Worm (Caenorhabditis elegans): ENCODE measurements around the gene cpt-4.
A peak's percentile ranks its signal among the peaks of the same experiment; 100 is the strongest.

Gene cpt-4

ce11 chrV:5026438-5026837, 1.1 kb downstream of the cpt-4 start:
- TF ChIP-seq nhr-28 (tag; optimal IDR thresholded peaks at IDR 0.05) (no peak), unc-62 (GFP tag; optimal IDR thresholded peaks at IDR 0.05) (no peak), pha-4 (tag; optimal IDR thresholded peaks at IDR 0.05) (no peak), nhr-11 (tag; optimal IDR thresholded peaks at IDR 0.05) (no peak), lin-39 (tag; optimal IDR thresholded peaks at IDR 0.05) (no peak), pqm-1 (tag; optimal IDR thresholded peaks at IDR 0.05) (peak; percentile 58), jun-1 (tag; optimal IDR thresholded peaks at IDR 0.05) (no peak), elt-2 (tag; optimal IDR thresholded peaks at IDR 0.05) (peak; percentile 90), daf-12 (tag; optimal IDR thresholded peaks at IDR 0.05) (no peak), fkh-10 (GFP tag; optimal IDR thresholded peaks at IDR 0.05) (no peak), elt-3 (tag; optimal IDR thresholded peaks at IDR 0.05) (no peak), elt-1 (tag; optimal IDR thresholded peaks at IDR 0.05) (no peak), nhr-43 (tag; optimal IDR thresholded peaks at IDR 0.05; ENCODE audit: poor library complexity, severe bottlenecking) (peak; percentile 13)

- TF ChIP-seq nhr-76 (tag; optimal IDR thresholded peaks at IDR 0.05) (no peak), elt-2 (tag; optimal IDR thresholded peaks at IDR 0.05) (peak; percentile 2), lsy-12 (tag; optimal IDR thresholded peaks at IDR 0.05) (no peak)
These were observed 4.2 kb downstream of the cpt-4 start for ce11 chrV:5023355-5023754.

- TF ChIP-seq pqm-1 (tag; optimal IDR thresholded peaks at IDR 0.05) (peak; percentile 28), R02D3.7 (tag; optimal IDR thresholded peaks at IDR 0.05) (no peak)
These were observed 8.7 kb downstream of the cpt-4 start, which contains the start of gene srr-4 for ce11 chrV:5018810-5019274. srr-4 (plus strand) TSS chrV:5019224.

DNA sequence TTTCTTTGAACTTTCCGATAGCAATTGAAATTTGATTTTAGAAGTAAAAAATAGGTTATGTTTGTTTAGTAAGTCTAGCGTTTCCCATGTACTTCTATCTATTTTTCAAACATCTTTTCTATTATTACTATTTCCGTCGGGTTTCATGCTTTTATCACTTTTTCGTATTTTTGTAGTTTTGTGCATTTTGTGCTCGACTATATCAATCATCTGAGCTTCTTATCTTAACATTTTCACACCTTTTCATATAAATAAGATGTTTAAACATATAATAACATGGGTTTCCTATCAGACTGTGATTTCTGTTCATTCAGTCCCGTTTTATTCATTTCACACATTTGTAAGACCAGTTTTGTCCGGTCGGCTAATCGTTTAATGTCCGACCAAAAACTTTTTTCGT, 9.5 kb downstream of the cpt-4 start:
- TF ChIP-seq nhr-11 (tag; optimal IDR thresholded peaks at IDR 0.05) (no peak), elt-3 (tag; optimal IDR thresholded peaks at IDR 0.05) (no peak), eor-1 (tag; optimal IDR thresholded peaks at IDR 0.05) (no peak), aly-2 (tag; optimal IDR thresholded peaks at IDR 0.05) (no peak), pqm-1 (tag; optimal IDR thresholded peaks at IDR 0.05) (peak; percentile 85), R02D3.7 (tag; optimal IDR thresholded peaks at IDR 0.05) (no peak), nhr-43 (tag; optimal IDR thresholded peaks at IDR 0.05; ENCODE audit: poor library complexity, severe bottlenecking) (no peak), nhr-28 (tag; optimal IDR thresholded peaks at IDR 0.05) (no peak), elt-2 (tag; optimal IDR thresholded peaks at IDR 0.05) (peak; percentile 86), mml-1 (tag; optimal IDR thresholded peaks at IDR 0.05) (no peak)

ce11 chrV:5016728-5017127, 10.8 kb downstream of the cpt-4 start:
- no peak for TF ChIP-seq nhr-67 (tag; optimal IDR thresholded peaks at IDR 0.05)
- no peak for TF ChIP-seq lsy-12 (tag; optimal IDR thresholded peaks at IDR 0.05)
- no peak for TF ChIP-seq elt-1 (tag; optimal IDR thresholded peaks at IDR 0.05)
- TF ChIP-seq nhr-237 (tag; optimal IDR thresholded peaks at IDR 0.05) = no peak
- TF ChIP-seq ztf-11 (tag; optimal IDR thresholded peaks at IDR 0.05) = no peak
- no peak for TF ChIP-seq elt-3 (tag; optimal IDR thresholded peaks at IDR 0.05)
- no peak for TF ChIP-seq jun-1 (tag; optimal IDR thresholded peaks at IDR 0.05)
- TF ChIP-seq mml-1 (tag; optimal IDR thresholded peaks at IDR 0.05) = no peak
- TF ChIP-seq elt-2 (tag; optimal IDR thresholded peaks at IDR 0.05) = no peak
- no peak for TF ChIP-seq aly-2 (tag; optimal IDR thresholded peaks at IDR 0.05)
- TF ChIP-seq fkh-10 (GFP tag; optimal IDR thresholded peaks at IDR 0.05) = no peak
- no peak for TF ChIP-seq nhr-25 (tag; optimal IDR thresholded peaks at IDR 0.05)
- no peak for TF ChIP-seq nhr-12 (tag; optimal IDR thresholded peaks at IDR 0.05)
- no peak for TF ChIP-seq fos-1 (tag; optimal IDR thresholded peaks at IDR 0.05)
- no peak for TF ChIP-seq nhr-28 (tag; optimal IDR thresholded peaks at IDR 0.05)
- no peak for TF ChIP-seq unc-62 (GFP tag; optimal IDR thresholded peaks at IDR 0.05)
- TF ChIP-seq ama-1 (optimal IDR thresholded peaks at IDR 0.05) = no peak
- no peak for TF ChIP-seq snpc-4 (tag; optimal IDR thresholded peaks at IDR 0.05)

DNA sequence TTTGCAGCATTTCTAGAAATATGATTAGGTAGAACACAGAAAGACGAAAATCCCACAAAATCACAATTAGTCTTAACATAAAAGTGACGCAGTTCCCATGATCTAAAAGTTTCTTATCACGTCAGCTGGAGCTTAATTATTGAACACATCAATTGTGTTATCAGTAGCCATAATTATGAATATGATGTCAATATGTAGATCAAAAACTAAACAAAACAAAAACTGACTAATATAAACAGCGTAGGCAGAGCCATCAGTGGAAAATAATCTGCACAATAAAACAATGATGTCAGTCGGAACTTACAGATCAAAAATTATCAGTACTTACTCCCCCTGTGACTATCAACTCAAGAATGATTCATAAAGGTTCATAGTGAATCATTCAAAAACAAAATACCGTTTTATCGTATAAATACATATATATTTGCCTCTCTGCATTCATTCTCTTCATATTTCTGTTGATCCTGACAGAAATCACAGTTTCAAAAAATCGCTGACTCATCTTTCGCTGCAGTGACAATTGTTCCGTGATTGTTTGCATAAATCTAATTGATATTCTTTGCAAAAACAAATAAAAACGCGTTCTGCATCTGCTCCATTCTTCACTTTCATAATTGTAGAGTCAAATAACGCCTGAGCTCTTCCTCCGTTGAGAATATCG, 15.2 kb downstream of the cpt-4 start, which contains the start of gene srr-6:
srr-6 (plus strand) TSS at position 611 of the 661 bp plus-strand sequence.
- TF ChIP-seq pha-4 (tag; optimal IDR thresholded peaks at IDR 0.05) = no peak
- peak; percentile 80 for TF ChIP-seq elt-2 (tag; optimal IDR thresholded peaks at IDR 0.05)
- peak; percentile 97 for TF ChIP-seq pqm-1 (tag; optimal IDR thresholded peaks at IDR 0.05)
- peak; percentile 66 for TF ChIP-seq jun-1 (tag; optimal IDR thresholded peaks at IDR 0.05)
- no peak for TF ChIP-seq eor-1 (tag; optimal IDR thresholded peaks at IDR 0.05)
- TF ChIP-seq egl-27 (tag; optimal IDR thresholded peaks at IDR 0.05) = peak; percentile 28
- TF ChIP-seq ceh-16 (tag; optimal IDR thresholded peaks at IDR 0.05) = no peak
- TF ChIP-seq snpc-4 (tag; optimal IDR thresholded peaks at IDR 0.05) = no peak
- no peak for TF ChIP-seq daf-12 (tag; optimal IDR thresholded peaks at IDR 0.05)
- no peak for TF ChIP-seq unc-39 (tag; optimal IDR thresholded peaks at IDR 0.05)

All from whole organism, L3 larva.